Worm (Caenorhabditis elegans) whole organism, early embryonic: ENCODE measurements around the gene erg-28.

Experiments
- F13C5.2 ChIP-seq: sonication (generic microtip); optimal IDR thresholded peaks from 2 replicates; lab custom pipeline; 2017; ENCODE audit warnings: mild to moderate bottlenecking, missing genetic modification characterization, inconsistent platforms, missing compliant biosample characterization
- ama-1 ChIP-seq: fragments of 150-350 bp; optimal IDR thresholded peaks from 2 replicates; lab custom pipeline; 2014
- ceh-13 ChIP-seq: fragments of 200-800 bp; sonication (Bioruptor generic); optimal IDR thresholded peaks from 2 replicates; lab custom pipeline; 2018; ENCODE audit warnings: mild to moderate bottlenecking, missing genetic modification characterization, missing compliant biosample characterization
- ets-7 ChIP-seq: sonication (generic microtip); optimal IDR thresholded peaks from 2 replicates; lab custom pipeline; 2016; ENCODE audit warnings: missing genotype, missing genetic modification characterization, missing compliant biosample characterization
- flt-1 ChIP-seq: fragments of 200-800 bp; sonication (Bioruptor generic); IDR thresholded peaks from 2 replicates; pipeline ENCODE4 v1.3.6; 2022; ENCODE audit warnings: missing genetic modification characterization, missing compliant biosample characterization
- hmbx-1 ChIP-seq: sonication (generic microtip); optimal IDR thresholded peaks from 2 replicates; lab custom pipeline; 2016; ENCODE audit warnings: mild to moderate bottlenecking, missing genetic modification characterization, missing compliant biosample characterization
- hmg-4 ChIP-seq: fragments of 200-800 bp; sonication (Bioruptor generic); optimal IDR thresholded peaks from 2 replicates; lab custom pipeline; 2018; ENCODE audit warnings: mild to moderate bottlenecking, missing genetic modification characterization, missing compliant biosample characterization
- pes-1 ChIP-seq: fragments of 200-800 bp; sonication (Bioruptor generic); IDR thresholded peaks from 2 replicates; pipeline ENCODE4 v1.3.6; 2022; ENCODE audit warnings: missing genetic modification reagents, missing genetic modification characterization, missing compliant biosample characterization
- scrt-1 ChIP-seq: fragments of 200-800 bp; sonication (Bioruptor generic); IDR thresholded peaks from 2 replicates; pipeline ENCODE4 v1.3.6; 2022; ENCODE audit warnings: missing genetic modification characterization, missing compliant biosample characterization
- tbx-11 ChIP-seq: fragments of 200-800 bp; sonication (Bioruptor generic); IDR thresholded peaks from 2 replicates; pipeline ENCODE4 v1.3.6; 2022; ENCODE audit warnings: missing genetic modification characterization, missing compliant biosample characterization
- tra-4 ChIP-seq: sonication (generic microtip); optimal IDR thresholded peaks from 2 replicates; lab custom pipeline; 2017; ENCODE audit warnings: missing genetic modification characterization, missing compliant biosample characterization

DNA sequence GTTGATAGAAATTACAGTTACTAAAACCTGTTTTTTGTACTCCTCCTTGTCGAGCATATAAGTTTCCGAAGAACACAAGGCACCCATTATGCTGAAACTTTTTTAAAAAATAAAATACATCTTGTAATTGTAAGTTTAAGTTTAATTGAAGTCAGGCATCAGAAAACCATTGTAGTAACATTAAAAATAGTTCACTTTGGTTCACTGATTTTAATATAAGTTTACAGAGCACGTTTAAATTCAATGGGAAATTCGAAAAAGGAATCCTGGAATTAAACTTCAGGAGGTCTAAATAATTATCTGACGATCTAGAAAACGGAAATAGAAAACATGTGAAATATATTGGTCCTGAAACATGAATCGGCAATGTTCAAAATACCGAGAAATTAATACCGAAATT lies 33.2 kb downstream of the erg-28 start, which contains the start of gene gpa-8:
- TF ChIP-seq hmg-4 (GFP tag; lab: Kevin White, UChicago) (no peak), ceh-13 (no peak), ama-1 (lab: Kevin White, UChicago) (no peak), tra-4 (tag; lab: Kevin White, UChicago) (no peak), F13C5.2 (tag; lab: Kevin White, UChicago) (no peak), pes-1 (no peak), tbx-11 (no peak), hmbx-1 (tag; lab: Kevin White, UChicago) (no peak), flt-1 (GFP tag; lab: Robert Waterston, UW) (no peak), scrt-1 (GFP tag; lab: Robert Waterston, UW) (no peak), ets-7 (no peak)
